Fruit fly (Drosophila melanogaster) whole organism: ENCODE measurements around the gene CG45218.

ENCODE experiments used
- CG8478 ChIP-seq: fragments of >200 bp; optimal IDR thresholded peaks from 2 replicates; lab custom pipeline; 2018; ENCODE audit warnings: inconsistent platforms
- EcR ChIP-seq, 2 experiments: fragments of >200 bp; optimal IDR thresholded peaks; 2 replicates each; lab custom pipeline; 2017; ENCODE audit warnings: missing biosample characterization in 2 of 2, missing genetic modification characterization in 2 of 2, missing genetic modification reagents in 2 of 2
- pan ChIP-seq: fragments of >200 bp; optimal IDR thresholded peaks from 2 replicates; lab custom pipeline; 2017
- psq ChIP-seq: fragments of >200 bp; optimal IDR thresholded peaks from 2 replicates; lab custom pipeline; 2017
- usp ChIP-seq: fragments of >200 bp; optimal IDR thresholded peaks from 2 replicates; lab custom pipeline; 2017; ENCODE audit warnings: missing biosample characterization, missing genetic modification characterization, mixed read lengths

dm6 chr3R:15292241-15293004, 1.8 kb upstream of the CG45218 start:
- TF ChIP-seq usp (GFP tag; lab: Kevin White, UChicago) = no peak
- no peak for TF ChIP-seq CG8478 (lab: Kevin White, UChicago)
- TF ChIP-seq psq (lab: Kevin White, UChicago) = no peak
- no peak for TF ChIP-seq EcR (GFP tag; optimal IDR thresholded peaks at IDR 0.05; lab: Kevin White, UChicago)
- TF ChIP-seq pan (lab: Kevin White, UChicago) = no peak
